Fruit fly (Drosophila melanogaster) whole organism, embryonic: ENCODE results near the gene CG7781.

ENCODE experiments used
- ATbp ChIP-seq: fragments of 200-800 bp; sonication (Bioruptor generic); optimal IDR thresholded peaks from 2 replicates; lab custom pipeline; 2017; ENCODE audit warnings: missing biosample characterization, mild to moderate bottlenecking, missing genetic modification characterization, missing genetic modification reagents
- Adf1 ChIP-seq: fragments of 200-800 bp; sonication (Bioruptor generic); IDR thresholded peaks from 2 replicates; pipeline ENCODE4 v1.3.6; 2022; ENCODE audit warnings: missing biosample characterization, missing genetic modification characterization
- Atf3 ChIP-seq: fragments of 200-800 bp; sonication (Bioruptor generic); optimal IDR thresholded peaks from 3 replicates; lab custom pipeline; 2016; ENCODE audit warnings: missing biosample characterization, missing genetic modification characterization
- CG10366 ChIP-seq: fragments of 200-800 bp; sonication (Bioruptor generic); IDR thresholded peaks from 2 replicates; pipeline ENCODE4 v1.3.6; 2022; ENCODE audit warnings: missing biosample characterization, missing genetic modification characterization
- CG10979 ChIP-seq: fragments of 200-800 bp; sonication (Bioruptor generic); optimal IDR thresholded peaks from 2 replicates; lab custom pipeline; 2018; ENCODE audit warnings: missing biosample characterization, mild to moderate bottlenecking, missing genetic modification characterization, moderate library complexity
- CG11560 ChIP-seq: fragments of 200-800 bp; sonication (Bioruptor generic); IDR thresholded peaks from 3 replicates; pipeline ENCODE4 v1.3.6; 2022; ENCODE audit warnings: missing biosample characterization, missing genetic modification characterization
- CG11723 ChIP-seq: fragments of 200-800 bp; sonication (Bioruptor generic); optimal IDR thresholded peaks from 2 replicates; lab custom pipeline; 2017; ENCODE audit warnings: missing biosample characterization, mild to moderate bottlenecking, missing genetic modification characterization
- CG1233 ChIP-seq: fragments of 200-800 bp; sonication (Bioruptor generic); optimal IDR thresholded peaks from 4 replicates; lab custom pipeline; 2018; ENCODE audit warnings: missing biosample characterization, mild to moderate bottlenecking, missing genetic modification characterization
- CG13424 ChIP-seq: fragments of 200-800 bp; sonication (Bioruptor generic); optimal IDR thresholded peaks from 2 replicates; lab custom pipeline; 2019; ENCODE audit warnings: missing biosample characterization, mild to moderate bottlenecking, missing genetic modification characterization, moderate library complexity
- CG14710 ChIP-seq: fragments of 200-800 bp; sonication (Bioruptor generic); optimal IDR thresholded peaks from 3 replicates; lab custom pipeline; 2019; ENCODE audit warnings: missing biosample characterization, mild to moderate bottlenecking, missing genetic modification characterization, moderate library complexity
- CG15011 ChIP-seq: fragments of 200-800 bp; sonication (Bioruptor generic); optimal IDR thresholded peaks from 3 replicates; lab custom pipeline; 2018; ENCODE audit warnings: missing biosample characterization, mild to moderate bottlenecking, missing genetic modification characterization
- CG15479 ChIP-seq: fragments of 200-800 bp; sonication (Bioruptor generic); optimal IDR thresholded peaks from 3 replicates; lab custom pipeline; 2019; ENCODE audit warnings: missing biosample characterization, mild to moderate bottlenecking, missing genetic modification characterization, moderate library complexity
- CG17359 ChIP-seq: fragments of 200-800 bp; sonication (Bioruptor generic); optimal IDR thresholded peaks from 3 replicates; lab custom pipeline; 2018; ENCODE audit warnings: missing biosample characterization, mild to moderate bottlenecking, missing genetic modification characterization, moderate library complexity
- CG32767 ChIP-seq: fragments of 200-800 bp; sonication (Bioruptor generic); IDR thresholded peaks from 2 replicates; pipeline ENCODE4 v1.3.6; 2022; ENCODE audit warnings: missing biosample characterization, missing genetic modification characterization
- CG4404 ChIP-seq: fragments of 200-800 bp; sonication (Bioruptor generic); IDR thresholded peaks from 2 replicates; pipeline ENCODE4 v1.3.6; 2022; ENCODE audit warnings: missing biosample characterization, missing genetic modification characterization
- CG6254 ChIP-seq: fragments of 200-800 bp; sonication (Bioruptor generic); optimal IDR thresholded peaks from 3 replicates; lab custom pipeline; 2017; ENCODE audit warnings: mild to moderate bottlenecking, missing biosample characterization, missing genetic modification reagents, missing genetic modification characterization
- CG9437 ChIP-seq: fragments of 200-800 bp; sonication (Bioruptor generic); optimal IDR thresholded peaks from 2 replicates; lab custom pipeline; 2018; ENCODE audit warnings: missing biosample characterization, mild to moderate bottlenecking, missing genetic modification characterization
- CkIIα-i1 ChIP-seq: fragments of 200-800 bp; sonication (Bioruptor generic); IDR thresholded peaks from 2 replicates; pipeline ENCODE4 v1.3.6; 2022; ENCODE audit warnings: missing biosample characterization, missing genetic modification characterization
- Dfd ChIP-seq, 2 experiments: fragments of >200 bp; optimal IDR thresholded peaks; 2 replicates each; lab custom pipeline; 2017; ENCODE audit warnings: missing biosample characterization in 2 of 2, missing genetic modification characterization in 2 of 2
- E2f1 ChIP-seq: fragments of 200-800 bp; sonication (Bioruptor generic); IDR thresholded peaks from 2 replicates; pipeline ENCODE4 v1.3.6; 2022; ENCODE audit warnings: missing biosample characterization, missing genetic modification characterization
- Hand ChIP-seq: fragments of 200-800 bp; sonication (Bioruptor generic); optimal IDR thresholded peaks from 2 replicates; lab custom pipeline; 2017; ENCODE audit warnings: mild to moderate bottlenecking, missing biosample characterization, missing genetic modification reagents, missing genetic modification characterization
- Kr ChIP-seq: fragments of 200-800 bp; sonication (Bioruptor generic); optimal IDR thresholded peaks from 2 replicates; lab custom pipeline; 2017; ENCODE audit warnings: missing biosample characterization, mild to moderate bottlenecking, missing genetic modification characterization
- MTF-1 ChIP-seq: fragments of 200-800 bp; sonication (Bioruptor generic); optimal IDR thresholded peaks from 2 replicates; lab custom pipeline; 2018; ENCODE audit warnings: missing biosample characterization, mild to moderate bottlenecking, missing genetic modification characterization, borderline replicate concordance
- Mrtf ChIP-seq: fragments of 200-800 bp; sonication (Bioruptor generic); IDR thresholded peaks from 3 replicates; pipeline ENCODE4 v1.3.6; 2022; ENCODE audit warnings: missing biosample characterization, missing genetic modification characterization
- NK7.1 ChIP-seq: fragments of 200-800 bp; sonication (Bioruptor generic); optimal IDR thresholded peaks from 3 replicates; lab custom pipeline; 2016; ENCODE audit warnings: missing biosample characterization, missing genetic modification characterization
- NfI ChIP-seq: fragments of 200-800 bp; sonication (Bioruptor generic); optimal IDR thresholded peaks from 3 replicates; lab custom pipeline; 2018; ENCODE audit warnings: missing biosample characterization, mild to moderate bottlenecking, missing genetic modification characterization, moderate library complexity
- Scr ChIP-seq: fragments of 200-800 bp; sonication (Bioruptor generic); IDR thresholded peaks from 2 replicates; pipeline ENCODE4 v1.3.6; 2022; ENCODE audit warnings: missing biosample characterization, missing genetic modification characterization; ENCODE audit not compliant: partially characterized antibody
- Usf ChIP-seq: fragments of 200-800 bp; sonication (Bioruptor generic); optimal IDR thresholded peaks from 2 replicates; lab custom pipeline; 2017; ENCODE audit warnings: missing genotype, missing biosample characterization, missing genetic modification characterization
- Xrp1 ChIP-seq: fragments of 200-800 bp; sonication (Bioruptor generic); IDR thresholded peaks from 2 replicates; pipeline ENCODE4 v1.3.6; 2022; ENCODE audit warnings: missing biosample characterization, missing genetic modification characterization
- ac ChIP-seq: fragments of 200-800 bp; sonication (Bioruptor generic); optimal IDR thresholded peaks from 3 replicates; lab custom pipeline; 2017; ENCODE audit warnings: missing biosample characterization, mild to moderate bottlenecking, missing genetic modification characterization
- aop ChIP-seq: fragments of 200-800 bp; sonication (Bioruptor generic); IDR thresholded peaks from 2 replicates; pipeline ENCODE4 v1.3.6; 2022; ENCODE audit warnings: missing biosample characterization, missing genetic modification characterization
- ap ChIP-seq: fragments of 200-800 bp; sonication (Bioruptor generic); IDR thresholded peaks from 2 replicates; pipeline ENCODE4 v1.3.6; 2022; ENCODE audit warnings: missing biosample characterization, missing genetic modification characterization
- bbx ChIP-seq: fragments of 200-800 bp; sonication (Bioruptor generic); IDR thresholded peaks from 2 replicates; pipeline ENCODE4 v1.3.6; 2022; ENCODE audit warnings: missing biosample characterization, missing genetic modification characterization; ENCODE audit not compliant: partially characterized antibody
- btn ChIP-seq: fragments of 200-800 bp; sonication (Bioruptor generic); optimal IDR thresholded peaks from 2 replicates; lab custom pipeline; 2016; ENCODE audit warnings: missing biosample characterization, missing genetic modification characterization
- chif ChIP-seq, 2 experiments: fragments of 200-800 bp; sonication (Bioruptor generic); optimal IDR thresholded peaks; 3 replicates each; lab custom pipeline; 2016; ENCODE audit warnings: missing biosample characterization in 2 of 2, missing genetic modification characterization in 2 of 2
- crp ChIP-seq, 2 experiments: fragments of 200-800 bp; sonication (Bioruptor generic); optimal IDR thresholded peaks; 2 replicates in 1 of 2; 3 replicates in 1 of 2; lab custom pipeline; 2017; ENCODE audit warnings: missing biosample characterization in 2 of 2, missing genetic modification characterization in 2 of 2, mild to moderate bottlenecking in 1 of 2, moderate library complexity in 1 of 2
- danr ChIP-seq: fragments of 200-800 bp; sonication (Bioruptor generic); IDR thresholded peaks from 2 replicates; pipeline ENCODE4 v1.3.6; 2022; ENCODE audit warnings: missing biosample characterization, missing genetic modification characterization
- dm ChIP-seq: fragments of 200-800 bp; sonication (Bioruptor generic); optimal IDR thresholded peaks from 3 replicates; lab custom pipeline; 2016; ENCODE audit warnings: missing biosample characterization, missing genetic modification characterization
- gcm ChIP-seq: fragments of 200-800 bp; sonication (Bioruptor generic); optimal IDR thresholded peaks from 2 replicates; lab custom pipeline; 2019; ENCODE audit warnings: missing biosample characterization, mild to moderate bottlenecking, missing genetic modification characterization, moderate library complexity
- klu ChIP-seq: fragments of 200-800 bp; sonication (Bioruptor generic); IDR thresholded peaks from 2 replicates; pipeline ENCODE4 v1.3.6; 2022; ENCODE audit warnings: missing biosample characterization, missing genetic modification characterization
- knrl ChIP-seq: fragments of 200-800 bp; sonication (Bioruptor generic); IDR thresholded peaks from 3 replicates; pipeline ENCODE4 v1.3.6; 2022; ENCODE audit warnings: missing biosample characterization, missing genetic modification characterization; ENCODE audit not compliant: partially characterized antibody
- mam ChIP-seq: fragments of 200-800 bp; sonication (Bioruptor generic); optimal IDR thresholded peaks from 3 replicates; lab custom pipeline; 2016; ENCODE audit warnings: missing biosample characterization, missing genetic modification characterization
- repo ChIP-seq: fragments of 200-800 bp; sonication (Bioruptor generic); optimal IDR thresholded peaks from 2 replicates; lab custom pipeline; 2016; ENCODE audit warnings: missing biosample characterization, missing genetic modification characterization
- row ChIP-seq: fragments of 200-800 bp; sonication (Bioruptor generic); IDR thresholded peaks from 3 replicates; pipeline ENCODE4 v1.3.6; 2022; ENCODE audit warnings: missing biosample characterization, missing genetic modification characterization
- shn ChIP-seq: fragments of 200-800 bp; sonication (Bioruptor generic); optimal IDR thresholded peaks from 3 replicates; lab custom pipeline; 2016; ENCODE audit warnings: missing biosample characterization, missing genetic modification characterization
- yki ChIP-seq: fragments of >200 bp; optimal IDR thresholded peaks from 3 replicates; lab custom pipeline; 2018
- zfh1 ChIP-seq: fragments of 200-800 bp; sonication (Bioruptor generic); IDR thresholded peaks from 3 replicates; pipeline ENCODE4 v1.3.6; 2022; ENCODE audit warnings: missing biosample characterization, missing genetic modification characterization

Gene CG7781

dm6 chr2L:8319858-8320525 lies 5.2 kb downstream of the CG7781 start, which contains the start of the genes mtsh and strat (continued):
- TF ChIP-seq chif (GFP tag; optimal IDR thresholded peaks at IDR 0.05; lab: Kevin White, UChicago): peak; percentile 10 to 23
- peak; percentile 48; the same call in 2 of the 3 replicates for TF ChIP-seq knrl (GFP tag; lab: Robert Waterston, UW)
- peak; percentile 65 for TF ChIP-seq CG17359 (tag; lab: Kevin White, UChicago)
- peak; percentile 90 for TF ChIP-seq CG14710 (tag; lab: Kevin White, UChicago)
- TF ChIP-seq NK7.1: no peak
- no peak for TF ChIP-seq yki
- peak; percentile 19 for TF ChIP-seq repo (GFP tag; lab: Kevin White, UChicago)
- peak; percentile 74 for TF ChIP-seq zfh1
- peak; percentile 65 for TF ChIP-seq CG1233 (GFP tag; lab: Kevin White, UChicago)
- TF ChIP-seq CG11560 (tag; lab: Robert Waterston, UW): no peak
- no peak for TF ChIP-seq aop (GFP tag; lab: Robert Waterston, UW)
- TF ChIP-seq Kr (GFP tag; lab: Kevin White, UChicago): no peak
- TF ChIP-seq crp (GFP tag; optimal IDR thresholded peaks at IDR 0.05; lab: Kevin White, UChicago): peak in 1 of 2 experiments; percentile 47
- TF ChIP-seq shn (GFP tag; lab: Kevin White, UChicago): no peak
- TF ChIP-seq Xrp1 (GFP tag; lab: Robert Waterston, UW): peak; percentile 37; the same call in 1 of the 2 replicates
- TF ChIP-seq CG15479 (GFP tag; lab: Kevin White, UChicago): peak; percentile 47
- TF ChIP-seq Mrtf (GFP tag; lab: Robert Waterston, UW): no peak
- TF ChIP-seq ATbp (GFP tag; lab: Kevin White, UChicago): peak; percentile 33
- TF ChIP-seq btn (GFP tag; lab: Kevin White, UChicago): no peak
- peak; percentile 59 for TF ChIP-seq mam
- peak; percentile 61 for TF ChIP-seq CG9437 (GFP tag; lab: Kevin White, UChicago)
- 0 out of 3 replicates have a peak, but pooled peaks have one; percentile 23 for TF ChIP-seq row
- no peak for TF ChIP-seq Usf (GFP tag; lab: Kevin White, UChicago)
- TF ChIP-seq klu: no peak
- peak; percentile 66 for TF ChIP-seq CG15011 (GFP tag; lab: Kevin White, UChicago)
- TF ChIP-seq danr (GFP tag; lab: Robert Waterston, UW): no peak
- TF ChIP-seq CkIIα-i1 (GFP tag; lab: Robert Waterston, UW): no peak
- TF ChIP-seq bbx (GFP tag; lab: Robert Waterston, UW): peak; percentile 75
- TF ChIP-seq CG4404 (GFP tag; lab: Robert Waterston, UW): 0 out of 2 replicates have a peak, but pooled peaks have one; percentile 23
- peak; percentile 55 for TF ChIP-seq dm (GFP tag; lab: Kevin White, UChicago)
- peak; percentile 62 for TF ChIP-seq Scr (GFP tag; lab: Robert Waterston, UW)
- no peak for TF ChIP-seq CG13424
- TF ChIP-seq ap (GFP tag; lab: Robert Waterston, UW): no peak
- TF ChIP-seq CG10366 (GFP tag; lab: Robert Waterston, UW): peak; percentile 18; the same call in 1 of the 2 replicates
- TF ChIP-seq CG32767 (GFP tag; lab: Robert Waterston, UW): no peak
- TF ChIP-seq Dfd (GFP tag; optimal IDR thresholded peaks at IDR 0.05; lab: Kevin White, UChicago): no peak
- TF ChIP-seq E2f1 (GFP tag; lab: Robert Waterston, UW): 0 out of 2 replicates have a peak, but pooled peaks have one; percentile 24
- TF ChIP-seq Hand (GFP tag; lab: Kevin White, UChicago): no peak
- no peak for TF ChIP-seq Adf1 (GFP tag; lab: Robert Waterston, UW)
- peak; percentile 55 for TF ChIP-seq CG10979 (tag; lab: Kevin White, UChicago)
- TF ChIP-seq CG6254 (GFP tag; lab: Kevin White, UChicago): peak; percentile 30
- TF ChIP-seq gcm (GFP tag; lab: Kevin White, UChicago): peak; percentile 40
- peak; percentile 35 for TF ChIP-seq ac (GFP tag; lab: Kevin White, UChicago)
- no peak for TF ChIP-seq Atf3 (GFP tag; lab: Kevin White, UChicago)
- TF ChIP-seq MTF-1 (GFP tag; lab: Kevin White, UChicago): peak; percentile 85
- peak; percentile 64 for TF ChIP-seq NfI (GFP tag; lab: Kevin White, UChicago)
- peak; percentile 32 for TF ChIP-seq CG11723 (GFP tag; lab: Kevin White, UChicago)
